Worm (Caenorhabditis elegans): Measurements from ENCODE around the gene T25D10.4.

The T25D10.4 gene

DNA sequence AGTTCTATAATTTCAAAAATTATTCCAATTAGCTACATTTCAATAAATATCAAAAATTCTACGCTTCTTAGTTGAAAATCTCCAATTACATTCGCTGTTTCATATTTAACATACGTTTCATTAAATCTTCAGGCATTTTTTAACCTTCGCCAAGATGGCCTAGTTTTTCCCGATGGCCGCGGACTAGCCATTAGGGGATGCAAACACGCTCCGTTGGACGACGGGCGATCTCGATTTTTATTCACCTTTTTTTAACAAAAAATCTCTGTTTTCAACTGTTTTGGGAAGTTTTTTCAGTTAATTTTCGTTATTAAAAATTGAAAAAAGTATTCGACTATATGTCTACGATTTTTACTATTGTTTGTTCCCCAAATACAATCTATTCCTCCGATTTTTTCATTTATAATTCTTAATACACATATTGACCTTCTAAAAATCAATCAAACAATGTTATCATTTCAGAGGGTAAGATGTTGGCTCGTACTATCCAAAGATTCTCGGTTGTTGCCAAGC lies 26.8 kb downstream of the T25D10.4 start, which contains the start of gene F58F12.1:
Gene F58F12.1 (plus strand): TSS at position 463 of the 513 bp plus-strand sequence.
- TF ChIP-seq daf-16 (GFP tag; optimal IDR thresholded peaks at IDR 0.05), result no peak
- peak; percentile 50 for TF ChIP-seq daf-16 (tag; optimal IDR thresholded peaks at IDR 0.05)
- no peak for TF ChIP-seq lim-7 (GFP tag; IDR thresholded peaks at IDR 0.05)
- TF ChIP-seq F26F4.8 (GFP tag; conservative IDR thresholded peaks at IDR 0.05), result no peak
- TF ChIP-seq rbr-2 (tag; optimal IDR thresholded peaks at IDR 0.05), result peak; percentile 38
- no peak for TF ChIP-seq ama-1 (optimal IDR thresholded peaks at IDR 0.05)
- TF ChIP-seq ZK337.2 (GFP tag; IDR thresholded peaks at IDR 0.05), result peak; percentile 47; the same call in 1 of the 2 replicates
- TF ChIP-seq nhr-237 (tag; optimal IDR thresholded peaks at IDR 0.05), result no peak
- no peak for TF ChIP-seq pqm-1 (tag; optimal IDR thresholded peaks at IDR 0.05)
- TF ChIP-seq nhr-28 (tag; optimal IDR thresholded peaks at IDR 0.05), result peak; percentile 55
- no peak for TF ChIP-seq Y75B8A.6 (GFP tag; IDR thresholded peaks at IDR 0.05)
- no peak for TF ChIP-seq skn-1 (tag; optimal IDR thresholded peaks at IDR 0.05)
- peak; percentile 43 for TF ChIP-seq nhr-6 (tag; optimal IDR thresholded peaks at IDR 0.05)
- no peak for TF ChIP-seq nhr-102 (tag; optimal IDR thresholded peaks at IDR 0.05)
- no peak for TF ChIP-seq daf-12 (tag; optimal IDR thresholded peaks at IDR 0.05)
- no peak for TF ChIP-seq lin-15B (tag; optimal IDR thresholded peaks at IDR 0.05)
- TF ChIP-seq lsy-2 (tag; optimal IDR thresholded peaks at IDR 0.05), result peak in 1 of 2 experiments; percentile 81
- peak; percentile 97 for TF ChIP-seq mes-2 (tag; optimal IDR thresholded peaks at IDR 0.05; ENCODE audit: poor library complexity, severe bottlenecking)
- TF ChIP-seq aha-1 (tag), result peak; percentile 24
- no peak for TF ChIP-seq nhr-42 (GFP tag; IDR thresholded peaks at IDR 0.05)
- peak; percentile 50 for TF ChIP-seq dve-1 (tag; optimal IDR thresholded peaks at IDR 0.05; ENCODE audit: insufficient read depth)
- TF ChIP-seq mep-1 (tag; optimal IDR thresholded peaks at IDR 0.05), result peak; percentile 66
- TF ChIP-seq ceh-20 (GFP tag; IDR thresholded peaks at IDR 0.05), result no peak
- no peak for TF ChIP-seq ceh-32 (tag; optimal IDR thresholded peaks at IDR 0.05; ENCODE audit: poor library complexity)
- no peak for TF ChIP-seq hmg-1.1 (GFP tag; IDR thresholded peaks at IDR 0.05)
- TF ChIP-seq dmd-8 (GFP tag; IDR thresholded peaks at IDR 0.05), result no peak
- TF ChIP-seq hlh-11 (tag; optimal IDR thresholded peaks at IDR 0.05), result peak; percentile 31
- TF ChIP-seq D1046.2 (GFP tag; IDR thresholded peaks at IDR 0.05), result no peak
- TF ChIP-seq arid-1 (GFP tag; conservative IDR thresholded peaks at IDR 0.05), result no peak
- no peak for TF ChIP-seq dmd-9 (GFP tag; IDR thresholded peaks at IDR 0.05)
- TF ChIP-seq hlh-30 (tag; optimal IDR thresholded peaks at IDR 0.05; ENCODE audit: insufficient read depth), result peak; percentile 52
- no peak for TF ChIP-seq mxl-3 (GFP tag; optimal IDR thresholded peaks at IDR 0.05)
- no peak for TF ChIP-seq ceh-28 (tag; optimal IDR thresholded peaks at IDR 0.05)
- peak; percentile 14; the same call in 1 of the 2 replicates for TF ChIP-seq dmd-6 (GFP tag; IDR thresholded peaks at IDR 0.05)
- peak; percentile 90 for TF ChIP-seq unc-130 (GFP tag; optimal IDR thresholded peaks at IDR 0.05)
- TF ChIP-seq set-16 (GFP tag; IDR thresholded peaks at IDR 0.05), result no peak
- peak; percentile 21 for TF ChIP-seq nhr-11 (tag; optimal IDR thresholded peaks at IDR 0.05)
- peak; percentile 94 for TF ChIP-seq lin-38 (GFP tag; IDR thresholded peaks at IDR 0.05)
- peak; percentile 56 for TF ChIP-seq dpl-1 (GFP tag; optimal IDR thresholded peaks at IDR 0.05)
- TF ChIP-seq hif-1 (tag; optimal IDR thresholded peaks at IDR 0.05), result peak in 1 of 2 experiments; percentile 75
- TF ChIP-seq F44E2.7 (GFP tag; IDR thresholded peaks at IDR 0.05), result no peak
- TF ChIP-seq lin-39 (tag; optimal IDR thresholded peaks at IDR 0.05), result no peak
- peak in 1 of 2 experiments; percentile 75 for TF ChIP-seq unc-62 (GFP tag; optimal IDR thresholded peaks at IDR 0.05 in 1 of 2)
- no peak for TF ChIP-seq unc-62 (tag; optimal IDR thresholded peaks at IDR 0.05)
- no peak for TF ChIP-seq tag-97 (GFP tag; IDR thresholded peaks at IDR 0.05)
- TF ChIP-seq daf-19 (GFP tag; conservative IDR thresholded peaks at IDR 0.05), result no peak
- peak; percentile 43 for TF ChIP-seq lin-13 (GFP tag; optimal IDR thresholded peaks at IDR 0.05)

Data from whole organism, L4 larva.